Worm (Caenorhabditis elegans) whole organism, L3 larva: ENCODE measurements around the gene C28D4.18.

ENCODE experiments used
- nhr-11 ChIP-seq: fragments of 150-350 bp; optimal IDR thresholded peaks from 2 replicates; lab custom pipeline; 2014; ENCODE audit warnings: missing biosample characterization, missing genetic modification characterization
- nhr-237 ChIP-seq: fragments of 150-350 bp; optimal IDR thresholded peaks from 2 replicates; lab custom pipeline; 2014; ENCODE audit warnings: missing biosample characterization, missing genetic modification characterization
- nhr-25 ChIP-seq: sonication (generic microtip); optimal IDR thresholded peaks from 2 replicates; lab custom pipeline; 2017; ENCODE audit warnings: missing biosample characterization, missing genetic modification characterization
- nhr-67 ChIP-seq: fragments of 150-350 bp; optimal IDR thresholded peaks from 2 replicates; lab custom pipeline; 2014; ENCODE audit warnings: missing biosample characterization, missing genetic modification characterization
- nhr-77 ChIP-seq: fragments of 150-350 bp; optimal IDR thresholded peaks from 2 replicates; lab custom pipeline; 2014; ENCODE audit warnings: missing biosample characterization, missing genetic modification characterization
- pqm-1 ChIP-seq: fragments of 150-350 bp; optimal IDR thresholded peaks from 2 replicates; lab custom pipeline; 2017; ENCODE audit warnings: missing biosample characterization, missing genetic modification characterization, inconsistent platforms

ce11 chrIV:9714264-9714663 is 10.8 kb upstream of the C28D4.18 start:
- TF ChIP-seq nhr-25 (tag; lab: Kevin White, UChicago) (no peak), nhr-77 (tag; lab: Kevin White, UChicago) (no peak), pqm-1 (tag; lab: Kevin White, UChicago) (no peak), nhr-11 (no peak), nhr-67 (tag; lab: Kevin White, UChicago) (no peak), nhr-237 (tag; lab: Kevin White, UChicago) (no peak)
